Worm (Caenorhabditis elegans) whole organism, L4/young adult: ENCODE data around the gene T07D3.4.

ENCODE experiments used
- W03F9.2 ChIP-seq: fragments of 150-350 bp; optimal IDR thresholded peaks from 2 replicates; lab custom pipeline; 2014; ENCODE audit warnings: missing biosample characterization, missing genetic modification characterization
- him-1 ChIP-seq: sonication (generic microtip); optimal IDR thresholded peaks from 2 replicates; lab custom pipeline; 2016; ENCODE audit warnings: missing genotype, missing genetic modification reagents, missing genetic modification characterization, missing compliant biosample characterization

DNA sequence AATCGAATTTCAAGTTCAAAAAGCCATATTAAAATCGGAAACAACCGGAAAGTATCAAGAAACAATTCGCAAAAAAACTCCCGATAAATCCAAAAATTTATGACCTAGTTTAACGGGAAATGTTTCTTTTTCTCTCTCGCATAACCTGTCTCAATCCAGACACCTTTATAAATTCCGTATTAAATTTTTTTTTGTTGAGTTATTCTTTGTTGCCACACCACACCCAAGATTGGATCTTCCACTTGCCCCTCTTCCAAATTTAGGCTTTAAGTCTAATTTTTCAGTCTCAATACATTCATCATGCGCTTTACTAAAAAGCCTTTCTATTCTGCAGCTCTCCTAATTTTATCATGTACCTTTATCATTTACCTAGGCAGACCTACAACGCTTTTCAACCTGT is 50.4 kb downstream of the T07D3.4 start, which contains the start of gene R07C3.3:
- TF ChIP-seq him-1 (tag; lab: Kevin White, UChicago) (no peak), W03F9.2 (no peak)
